Fruit fly (Drosophila melanogaster) whole organism, embryonic: ENCODE results near the gene Nrx-IV.

ENCODE experiments used
- Bdp1 ChIP-seq: fragments of 200-800 bp; sonication (Bioruptor generic); optimal IDR thresholded peaks from 3 replicates; lab custom pipeline; 2016; ENCODE audit warnings: missing biosample characterization, missing genetic modification characterization
- CG12104 ChIP-seq: fragments of 200-800 bp; sonication (Bioruptor generic); optimal IDR thresholded peaks from 3 replicates; lab custom pipeline; 2016; ENCODE audit warnings: missing biosample characterization, missing genetic modification characterization
- CG14014 ChIP-seq: fragments of 200-800 bp; sonication (Bioruptor generic); IDR thresholded peaks from 2 replicates; pipeline ENCODE4 v1.3.6; 2022; ENCODE audit warnings: missing biosample characterization, missing genetic modification characterization
- CG14710 ChIP-seq: fragments of 200-800 bp; sonication (Bioruptor generic); optimal IDR thresholded peaks from 3 replicates; lab custom pipeline; 2019; ENCODE audit warnings: missing biosample characterization, mild to moderate bottlenecking, missing genetic modification characterization, moderate library complexity
- CG15514 ChIP-seq: fragments of 200-800 bp; sonication (Bioruptor generic); optimal IDR thresholded peaks from 3 replicates; lab custom pipeline; 2017; ENCODE audit warnings: missing biosample characterization, missing genetic modification characterization, mild to moderate bottlenecking, moderate library complexity, missing genetic modification reagents
- CG17359 ChIP-seq: fragments of 200-800 bp; sonication (Bioruptor generic); optimal IDR thresholded peaks from 3 replicates; lab custom pipeline; 2018; ENCODE audit warnings: missing biosample characterization, mild to moderate bottlenecking, missing genetic modification characterization, moderate library complexity
- CG17912 ChIP-seq: fragments of 200-800 bp; sonication (Bioruptor generic); optimal IDR thresholded peaks from 2 replicates; lab custom pipeline; 2018; ENCODE audit warnings: missing biosample characterization, mild to moderate bottlenecking, missing genetic modification characterization
- CG1832 ChIP-seq: fragments of 200-800 bp; sonication (Bioruptor generic); optimal IDR thresholded peaks from 2 replicates; lab custom pipeline; 2017; ENCODE audit warnings: missing biosample characterization, mild to moderate bottlenecking, missing genetic modification characterization, inconsistent platforms
- CG2116 ChIP-seq: fragments of 200-800 bp; sonication (Bioruptor generic); optimal IDR thresholded peaks from 3 replicates; lab custom pipeline; 2018; ENCODE audit warnings: missing biosample characterization, mild to moderate bottlenecking, missing genetic modification characterization
- CG2875 ChIP-seq: fragments of 200-800 bp; sonication (Bioruptor generic); optimal IDR thresholded peaks from 2 replicates; lab custom pipeline; 2017; ENCODE audit warnings: missing biosample characterization, mild to moderate bottlenecking, missing genetic modification characterization, missing genetic modification reagents
- CG3281 ChIP-seq: fragments of 200-800 bp; sonication (Bioruptor generic); optimal IDR thresholded peaks from 3 replicates; lab custom pipeline; 2017; ENCODE audit warnings: missing biosample characterization, mild to moderate bottlenecking, missing genetic modification characterization
- CG34422 ChIP-seq: fragments of 200-800 bp; sonication (Bioruptor generic); IDR thresholded peaks from 3 replicates; pipeline ENCODE4 v1.3.6; 2022; ENCODE audit warnings: missing biosample characterization, missing genetic modification characterization
- CG4282 ChIP-seq: fragments of 200-800 bp; sonication (Bioruptor generic); optimal IDR thresholded peaks from 2 replicates; lab custom pipeline; 2016; ENCODE audit warnings: missing biosample characterization, missing genetic modification characterization
- CG6272 ChIP-seq: fragments of 200-800 bp; sonication (Bioruptor generic); IDR thresholded peaks from 2 replicates; pipeline ENCODE4 v1.3.6; 2022; ENCODE audit warnings: missing biosample characterization, missing genetic modification characterization
- CG6683 ChIP-seq: fragments of 200-800 bp; sonication (Bioruptor generic); optimal IDR thresholded peaks from 2 replicates; lab custom pipeline; 2017; ENCODE audit warnings: missing biosample characterization, mild to moderate bottlenecking, missing genetic modification characterization, missing genetic modification reagents
- CG7928 ChIP-seq: fragments of 200-800 bp; sonication (Bioruptor generic); optimal IDR thresholded peaks from 2 replicates; lab custom pipeline; 2017; ENCODE audit warnings: missing biosample characterization, mild to moderate bottlenecking, missing genetic modification characterization
- CG9727 ChIP-seq: fragments of 200-800 bp; sonication (Bioruptor generic); optimal IDR thresholded peaks from 3 replicates; lab custom pipeline; 2017; ENCODE audit warnings: missing biosample characterization, mild to moderate bottlenecking, missing genetic modification characterization
- CG9876 ChIP-seq: fragments of 200-800 bp; sonication (Bioruptor generic); optimal IDR thresholded peaks from 2 replicates; lab custom pipeline; 2016; ENCODE audit warnings: missing biosample characterization, missing genetic modification characterization
- CHES-1-like ChIP-seq: fragments of 200-800 bp; sonication (Bioruptor generic); optimal IDR thresholded peaks from 2 replicates; lab custom pipeline; 2016; ENCODE audit warnings: missing biosample characterization, missing genetic modification characterization
- D19B ChIP-seq: fragments of 200-800 bp; sonication (Bioruptor generic); optimal IDR thresholded peaks from 2 replicates; lab custom pipeline; 2017; ENCODE audit warnings: missing biosample characterization, mild to moderate bottlenecking, missing genetic modification characterization
- Deaf1 ChIP-seq: fragments of 200-800 bp; optimal IDR thresholded peaks from 3 replicates; lab custom pipeline; 2019; ENCODE audit warnings: missing biosample characterization, mild to moderate bottlenecking, missing genetic modification characterization, moderate library complexity
- Dip2 ChIP-seq: fragments of 200-800 bp; sonication (Bioruptor generic); IDR thresholded peaks from 2 replicates; pipeline ENCODE4 v1.3.6; 2022; ENCODE audit warnings: missing biosample characterization, missing genetic modification characterization
- Eip74EF ChIP-seq, 2 experiments: fragments of 200-800 bp in 1 of 2; fragments of >200 bp in 1 of 2; sonication (Bioruptor generic) in 1 of 2; optimal IDR thresholded peaks; 2 replicates each; lab custom pipeline; 2017 to 2019; ENCODE audit warnings: missing biosample characterization in 2 of 2, missing genetic modification characterization in 2 of 2, mild to moderate bottlenecking in 1 of 2, moderate library complexity in 1 of 2
- Gsc ChIP-seq: fragments of 200-800 bp; sonication (Bioruptor generic); IDR thresholded peaks from 2 replicates; pipeline ENCODE4 v1.3.6; 2022; ENCODE audit warnings: missing biosample characterization, missing genetic modification characterization
- HLH3B ChIP-seq: fragments of 200-800 bp; sonication (Bioruptor generic); IDR thresholded peaks from 2 replicates; pipeline ENCODE4 v1.3.6; 2022; ENCODE audit warnings: missing biosample characterization, missing genetic modification characterization
- Hmx ChIP-seq: fragments of 200-800 bp; sonication (Bioruptor generic); optimal IDR thresholded peaks from 2 replicates; lab custom pipeline; 2016; ENCODE audit warnings: missing biosample characterization, missing genetic modification characterization
- Hr3 ChIP-seq: fragments of 200-800 bp; sonication (Bioruptor generic); optimal IDR thresholded peaks from 3 replicates; lab custom pipeline; 2016; ENCODE audit warnings: missing biosample characterization, missing genetic modification characterization
- Lpt ChIP-seq: fragments of >200 bp; optimal IDR thresholded peaks from 2 replicates; lab custom pipeline; 2018; ENCODE audit warnings: missing biosample characterization, missing genetic modification characterization
- NfI ChIP-seq: fragments of 200-800 bp; sonication (Bioruptor generic); optimal IDR thresholded peaks from 3 replicates; lab custom pipeline; 2018; ENCODE audit warnings: missing biosample characterization, mild to moderate bottlenecking, missing genetic modification characterization, moderate library complexity
- Sry-δ ChIP-seq: fragments of 200-800 bp; sonication (Bioruptor generic); optimal IDR thresholded peaks from 2 replicates; lab custom pipeline; 2016; ENCODE audit warnings: missing biosample characterization, missing genetic modification characterization
- Xbp1 ChIP-seq: fragments of 200-800 bp; sonication (Bioruptor generic); optimal IDR thresholded peaks from 3 replicates; lab custom pipeline; 2016; ENCODE audit warnings: missing biosample characterization, mild to moderate bottlenecking, missing genetic modification characterization
- al ChIP-seq: fragments of 200-800 bp; sonication (Bioruptor generic); IDR thresholded peaks from 2 replicates; pipeline ENCODE4 v1.3.6; 2022; ENCODE audit warnings: missing biosample characterization, missing genetic modification characterization
- aop ChIP-seq: fragments of 200-800 bp; sonication (Bioruptor generic); IDR thresholded peaks from 2 replicates; pipeline ENCODE4 v1.3.6; 2022; ENCODE audit warnings: missing biosample characterization, missing genetic modification characterization
- az2 ChIP-seq: fragments of 200-800 bp; sonication (Bioruptor generic); optimal IDR thresholded peaks from 3 replicates; lab custom pipeline; 2016; ENCODE audit warnings: missing biosample characterization, missing genetic modification characterization
- bab2 ChIP-seq: fragments of 200-800 bp; sonication (Bioruptor generic); optimal IDR thresholded peaks from 2 replicates; lab custom pipeline; 2016; ENCODE audit warnings: missing biosample characterization, missing genetic modification characterization
- bsh ChIP-seq, 2 experiments: fragments of 200-800 bp; sonication (Bioruptor generic); optimal IDR thresholded peaks; 2 replicates each; lab custom pipeline; 2017 to 2018; ENCODE audit warnings: mild to moderate bottlenecking in 2 of 2, missing biosample characterization in 2 of 2, missing genetic modification characterization in 2 of 2, moderate library complexity in 1 of 2
- chm ChIP-seq: fragments of 200-800 bp; sonication (Bioruptor generic); IDR thresholded peaks from 2 replicates; pipeline ENCODE4 v1.3.6; 2022; ENCODE audit warnings: missing biosample characterization, missing genetic modification characterization
- crc ChIP-seq: fragments of 200-800 bp; sonication (Bioruptor generic); optimal IDR thresholded peaks from 2 replicates; lab custom pipeline; 2016; ENCODE audit warnings: missing biosample characterization, missing genetic modification characterization
- danr ChIP-seq: fragments of 200-800 bp; sonication (Bioruptor generic); IDR thresholded peaks from 2 replicates; pipeline ENCODE4 v1.3.6; 2022; ENCODE audit warnings: missing biosample characterization, missing genetic modification characterization
- ems ChIP-seq: fragments of 200-800 bp; sonication (Bioruptor generic); optimal IDR thresholded peaks from 3 replicates; lab custom pipeline; 2016; ENCODE audit warnings: missing biosample characterization, missing genetic modification characterization
- ftz-f1 ChIP-seq: fragments of 200-800 bp; sonication (Bioruptor generic); optimal IDR thresholded peaks from 2 replicates; lab custom pipeline; 2016; ENCODE audit warnings: missing biosample characterization, missing genetic modification characterization
- gro ChIP-seq: fragments of 200-800 bp; sonication (Bioruptor generic); optimal IDR thresholded peaks from 2 replicates; lab custom pipeline; 2016; ENCODE audit warnings: missing biosample characterization, missing genetic modification characterization
- kah ChIP-seq: fragments of 200-800 bp; sonication (Bioruptor generic); optimal IDR thresholded peaks from 2 replicates; lab custom pipeline; 2018; ENCODE audit warnings: missing biosample characterization, mild to moderate bottlenecking, missing genetic modification characterization
- lmd ChIP-seq: fragments of 200-800 bp; sonication (Bioruptor generic); IDR thresholded peaks from 2 replicates; pipeline ENCODE4 v1.3.6; 2022; ENCODE audit warnings: missing biosample characterization, missing genetic modification characterization
- oc ChIP-seq: fragments of 200-800 bp; sonication (Bioruptor generic); optimal IDR thresholded peaks from 2 replicates; lab custom pipeline; 2018; ENCODE audit warnings: missing biosample characterization, mild to moderate bottlenecking, missing genetic modification characterization, moderate library complexity
- rib ChIP-seq: fragments of 200-800 bp; sonication (Bioruptor generic); IDR thresholded peaks from 2 replicates; pipeline ENCODE4 v1.3.6; 2022; ENCODE audit warnings: missing biosample characterization, missing genetic modification characterization
- run ChIP-seq: fragments of 200-800 bp; sonication (Bioruptor generic); optimal IDR thresholded peaks from 3 replicates; lab custom pipeline; 2018; ENCODE audit warnings: missing biosample characterization, mild to moderate bottlenecking, missing genetic modification characterization
- vfl ChIP-seq: fragments of 200-800 bp; sonication (Bioruptor generic); optimal IDR thresholded peaks from 2 replicates; lab custom pipeline; 2016; ENCODE audit warnings: missing biosample characterization, missing genetic modification characterization
- zfh1 ChIP-seq: fragments of 200-800 bp; sonication (Bioruptor generic); IDR thresholded peaks from 3 replicates; pipeline ENCODE4 v1.3.6; 2022; ENCODE audit warnings: missing biosample characterization, missing genetic modification characterization

Nrx-IV gene

DNA sequence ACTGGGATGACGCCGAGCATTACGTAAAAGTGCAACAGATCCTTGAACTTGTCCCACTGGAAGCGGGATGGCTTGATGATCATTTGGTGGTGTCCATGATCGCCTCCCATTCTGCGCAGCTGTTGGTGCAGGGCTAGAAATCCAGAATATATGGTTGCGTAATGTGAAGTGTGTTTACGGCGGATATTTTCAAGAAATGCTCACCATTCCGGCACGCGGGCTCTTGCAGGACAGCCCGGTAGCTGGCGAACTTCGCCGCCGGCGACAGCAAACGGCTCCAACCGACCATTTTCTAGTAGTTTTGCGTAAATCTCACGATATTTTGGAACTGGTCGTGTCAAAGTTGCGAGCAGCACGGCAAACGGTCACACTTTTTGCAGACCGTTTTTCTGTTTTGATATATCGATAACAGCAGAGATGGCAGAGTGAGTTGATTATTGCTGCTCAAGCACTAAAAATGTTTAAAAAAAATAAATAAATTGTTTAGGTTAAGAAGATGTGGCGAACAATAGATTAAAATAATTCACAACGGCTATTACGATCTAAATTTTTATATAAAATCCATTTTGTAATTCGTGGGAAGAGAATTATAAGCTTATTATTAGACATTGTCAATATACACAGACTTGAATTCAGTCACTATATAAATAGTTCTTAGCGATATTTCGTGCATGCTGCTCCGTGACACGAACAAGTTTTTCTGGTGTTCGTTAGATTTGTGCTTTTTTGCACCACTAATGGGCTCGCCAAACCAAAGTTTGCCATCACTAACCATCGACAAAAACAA lies 8.0 kb upstream of the Nrx-IV start, which contains the start of the genes ND-SGDH and RhoGAP68F (continued):
- peak; percentile 38 for TF ChIP-seq Hmx (GFP tag; lab: Kevin White, UChicago)
- TF ChIP-seq CG14014 = peak; percentile 61; the same call in 1 of the 2 replicates
- no peak for TF ChIP-seq aop (GFP tag; lab: Robert Waterston, UW)
- peak; percentile 7 for TF ChIP-seq Bdp1
- peak; percentile 72 for TF ChIP-seq al
- TF ChIP-seq CG14710 (tag; lab: Kevin White, UChicago) = peak; percentile 89
- peak in 1 of 2 experiments; percentile 57 for TF ChIP-seq bsh (GFP tag; optimal IDR thresholded peaks at IDR 0.05; lab: Kevin White, UChicago)
- TF ChIP-seq bab2 (GFP tag; lab: Kevin White, UChicago) = peak; percentile 45
- peak; percentile 52 for TF ChIP-seq Deaf1 (tag; lab: Kevin White, UChicago)
- no peak for TF ChIP-seq Gsc (GFP tag; lab: Robert Waterston, UW)
- peak; percentile 65; the same call in 1 of the 3 replicates for TF ChIP-seq CG34422
- no peak for TF ChIP-seq CG17912 (GFP tag; lab: Kevin White, UChicago)
- peak; percentile 89 for TF ChIP-seq CG15514 (GFP tag; lab: Kevin White, UChicago)
- peak; percentile 72 for TF ChIP-seq az2
- peak; percentile 6 for TF ChIP-seq CG9876 (GFP tag; lab: Kevin White, UChicago)
- peak; percentile 83; the same call in 1 of the 2 replicates for TF ChIP-seq CG6272 (GFP tag; lab: Robert Waterston, UW)
- peak; percentile 17; the same call in 1 of the 2 replicates for TF ChIP-seq danr (GFP tag; lab: Robert Waterston, UW)
- no peak for TF ChIP-seq ftz-f1 (GFP tag; lab: Kevin White, UChicago)
- peak; percentile 70 for TF ChIP-seq vfl
- peak; percentile 97 for TF ChIP-seq Sry-δ (GFP tag; lab: Kevin White, UChicago)
- TF ChIP-seq D19B (GFP tag; lab: Kevin White, UChicago) = peak; percentile 15
- peak; percentile 52 for TF ChIP-seq CHES-1-like (GFP tag; lab: Kevin White, UChicago)
- TF ChIP-seq CG2116 (GFP tag; lab: Kevin White, UChicago) = peak; percentile 75
- peak; percentile 68 for TF ChIP-seq CG17359 (tag; lab: Kevin White, UChicago)
- peak; percentile 60; the same call in 2 of the 3 replicates for TF ChIP-seq zfh1 (GFP tag; lab: Robert Waterston, UW)
- peak; percentile 60 for TF ChIP-seq CG3281 (GFP tag; lab: Kevin White, UChicago)
- peak; percentile 20 for TF ChIP-seq CG4282 (GFP tag; lab: Kevin White, UChicago)
- TF ChIP-seq Eip74EF (GFP tag; optimal IDR thresholded peaks at IDR 0.05; lab: Kevin White, UChicago) = peak in 1 of 2 experiments; percentile 28
- peak; percentile 29 for TF ChIP-seq oc (tag; lab: Kevin White, UChicago)
- TF ChIP-seq lmd (GFP tag; lab: Robert Waterston, UW) = peak; percentile 77
- peak; percentile 74 for TF ChIP-seq NfI (GFP tag; lab: Kevin White, UChicago)
- TF ChIP-seq CG2875 = no peak
- peak; percentile 79 for TF ChIP-seq CG9727 (GFP tag; lab: Kevin White, UChicago)
- peak; percentile 20 for TF ChIP-seq CG6683 (GFP tag; lab: Kevin White, UChicago)
- no peak for TF ChIP-seq Lpt (GFP tag; lab: Kevin White, UChicago)
- TF ChIP-seq Hr3 (GFP tag; lab: Kevin White, UChicago) = peak; percentile 81
- TF ChIP-seq CG12104 (GFP tag; lab: Kevin White, UChicago) = peak; percentile 69
- TF ChIP-seq Xbp1 = peak; percentile 83
- no peak for TF ChIP-seq Dip2 (GFP tag; lab: Robert Waterston, UW)
- TF ChIP-seq run (tag; lab: Kevin White, UChicago) = peak; percentile 17
- TF ChIP-seq CG7928 (GFP tag; lab: Kevin White, UChicago) = no peak
- no peak for TF ChIP-seq crc
- peak; percentile 34 for TF ChIP-seq gro (GFP tag; lab: Kevin White, UChicago)
- TF ChIP-seq CG1832 (GFP tag; lab: Kevin White, UChicago) = no peak
- TF ChIP-seq kah (GFP tag; lab: Kevin White, UChicago) = no peak
- peak; percentile 51; the same call in 1 of the 2 replicates for TF ChIP-seq HLH3B (GFP tag; lab: Robert Waterston, UW)
- TF ChIP-seq ems = peak; percentile 66
- TF ChIP-seq chm (GFP tag; lab: Robert Waterston, UW) = no peak
- peak; percentile 54; the same call in 1 of the 2 replicates for TF ChIP-seq rib (GFP tag; lab: Robert Waterston, UW)
